Worm (Caenorhabditis elegans) whole organism, L2 larva: ENCODE data around the gene sptl-3.

Source experiments
- C34F6.9 ChIP-seq: fragments of 150-350 bp; optimal IDR thresholded peaks from 2 replicates; lab custom pipeline; 2014; ENCODE audit warnings: missing biosample characterization, missing genetic modification characterization
- F13H6.1 ChIP-seq: sonication (generic microtip); optimal IDR thresholded peaks from 2 replicates; lab custom pipeline; 2016; ENCODE audit warnings: missing genetic modification characterization, missing compliant biosample characterization
- R02D3.7 ChIP-seq: fragments of 150-350 bp; optimal IDR thresholded peaks from 2 replicates; lab custom pipeline; 2014; ENCODE audit warnings: missing biosample characterization, missing genetic modification characterization
- ZK546.5 ChIP-seq: sonication (generic microtip); optimal IDR thresholded peaks from 2 replicates; lab custom pipeline; 2017; ENCODE audit warnings: missing biosample characterization, missing genetic modification characterization
- alr-1 ChIP-seq: fragments of 150-350 bp; optimal IDR thresholded peaks from 2 replicates; lab custom pipeline; 2014; ENCODE audit warnings: missing biosample characterization, missing genetic modification characterization
- aly-2 ChIP-seq: fragments of 150-350 bp; optimal IDR thresholded peaks from 2 replicates; lab custom pipeline; 2014; ENCODE audit warnings: missing biosample characterization, missing genetic modification characterization
- ama-1 ChIP-seq: fragments of 150-350 bp; optimal IDR thresholded peaks from 2 replicates; lab custom pipeline; 2018; ENCODE audit warnings: inconsistent platforms
- blmp-1 ChIP-seq: sonication (generic microtip); optimal IDR thresholded peaks from 2 replicates; lab custom pipeline; 2017; ENCODE audit warnings: missing genetic modification characterization, mild to moderate bottlenecking, missing compliant biosample characterization, antibody characterized with exemption, moderate library complexity; ENCODE audit not compliant: insufficient read depth
- ceh-16 ChIP-seq: fragments of 150-350 bp; optimal IDR thresholded peaks from 2 replicates; lab custom pipeline; 2014; ENCODE audit warnings: missing biosample characterization, missing genetic modification characterization
- ceh-82 ChIP-seq: fragments of 150-350 bp; optimal IDR thresholded peaks from 2 replicates; lab custom pipeline; 2014; ENCODE audit warnings: missing biosample characterization, missing genetic modification characterization
- crh-2 ChIP-seq: sonication (generic microtip); optimal IDR thresholded peaks from 2 replicates; lab custom pipeline; 2017; ENCODE audit warnings: missing biosample characterization, missing genetic modification characterization
- dmd-4 ChIP-seq: sonication (generic microtip); optimal IDR thresholded peaks from 2 replicates; lab custom pipeline; 2017; ENCODE audit warnings: missing biosample characterization, missing genetic modification characterization
- egl-27 ChIP-seq: sonication (generic microtip); optimal IDR thresholded peaks from 3 replicates; lab custom pipeline; 2017; ENCODE audit warnings: missing biosample characterization, missing genetic modification reagents, missing genetic modification characterization
- fos-1 ChIP-seq: fragments of 150-350 bp; optimal IDR thresholded peaks from 2 replicates; lab custom pipeline; 2014; ENCODE audit warnings: missing biosample characterization, missing genetic modification characterization
- gmeb-1 ChIP-seq: fragments of 150-350 bp; optimal IDR thresholded peaks from 2 replicates; lab custom pipeline; 2014; ENCODE audit warnings: missing biosample characterization, missing genetic modification characterization
- lin-13 ChIP-seq: fragments of 150-350 bp; optimal IDR thresholded peaks from 2 replicates; lab custom pipeline; 2014; ENCODE audit warnings: missing biosample characterization, missing genetic modification reagents, missing genetic modification characterization
- lin-39 ChIP-seq: fragments of 150-350 bp; optimal IDR thresholded peaks from 2 replicates; lab custom pipeline; 2014; ENCODE audit warnings: missing biosample characterization, missing genetic modification reagents, missing genetic modification characterization
- lsy-2 ChIP-seq, 2 experiments: fragments of 150-350 bp in 1 of 2; sonication (generic microtip) in 1 of 2; optimal IDR thresholded peaks; 2 replicates each; lab custom pipeline; 2014 to 2017; ENCODE audit warnings: missing biosample characterization in 2 of 2, missing genetic modification characterization in 2 of 2
- mdl-1 ChIP-seq, 2 experiments: fragments of 150-350 bp in 1 of 2; sonication (generic microtip) in 1 of 2; optimal IDR thresholded peaks; 2 replicates each; lab custom pipeline; 2017; ENCODE audit warnings: missing biosample characterization in 2 of 2, missing genetic modification characterization in 2 of 2
- nhr-11 ChIP-seq: fragments of 150-350 bp; optimal IDR thresholded peaks from 2 replicates; lab custom pipeline; 2014; ENCODE audit warnings: missing biosample characterization, missing genetic modification characterization
- nhr-12 ChIP-seq: fragments of 150-350 bp; optimal IDR thresholded peaks from 2 replicates; lab custom pipeline; 2014; ENCODE audit warnings: missing biosample characterization, missing genetic modification characterization
- nhr-129 ChIP-seq: fragments of 150-350 bp; optimal IDR thresholded peaks from 2 replicates; lab custom pipeline; 2014; ENCODE audit warnings: missing biosample characterization, missing genetic modification characterization
- nhr-21 ChIP-seq: fragments of 150-350 bp; optimal IDR thresholded peaks from 2 replicates; lab custom pipeline; 2014; ENCODE audit warnings: missing biosample characterization, missing genetic modification characterization
- nhr-23 ChIP-seq: fragments of 150-350 bp; optimal IDR thresholded peaks from 2 replicates; lab custom pipeline; 2014; ENCODE audit warnings: missing biosample characterization, missing genetic modification reagents, missing genetic modification characterization
- nhr-237 ChIP-seq: fragments of 150-350 bp; optimal IDR thresholded peaks from 2 replicates; lab custom pipeline; 2014; ENCODE audit warnings: missing biosample characterization, missing genetic modification characterization
- nhr-25 ChIP-seq: fragments of 150-350 bp; sonication (generic microtip); optimal IDR thresholded peaks from 3 replicates; lab custom pipeline; 2014; ENCODE audit warnings: missing biosample characterization, missing genetic modification characterization
- nhr-6 ChIP-seq: fragments of 150-350 bp; optimal IDR thresholded peaks from 2 replicates; lab custom pipeline; 2014; ENCODE audit warnings: missing biosample characterization, missing genetic modification characterization
- sem-4 ChIP-seq: fragments of 150-350 bp; optimal IDR thresholded peaks from 2 replicates; lab custom pipeline; 2014; ENCODE audit warnings: missing biosample characterization, missing genetic modification reagents, missing genetic modification characterization
- skn-1 ChIP-seq: sonication (generic microtip); optimal IDR thresholded peaks from 2 replicates; lab custom pipeline; 2017; ENCODE audit warnings: missing biosample characterization, missing genetic modification characterization
- sma-3 ChIP-seq: sonication (generic microtip); optimal IDR thresholded peaks from 2 replicates; lab custom pipeline; 2016; ENCODE audit warnings: missing genetic modification reagents, missing genetic modification characterization, missing compliant biosample characterization
- sma-9 ChIP-seq, 2 experiments: fragments of 150-350 bp in 1 of 2; sonication (generic microtip) in 1 of 2; optimal IDR thresholded peaks; 2 replicates each; lab custom pipeline; 2014 to 2016; ENCODE audit warnings: missing genetic modification characterization in 2 of 2, mild to moderate bottlenecking in 1 of 2, missing biosample characterization in 1 of 2, missing compliant biosample characterization in 1 of 2, missing genetic modification reagents in 1 of 2, moderate library complexity in 1 of 2
- unc-39 ChIP-seq: fragments of 150-350 bp; optimal IDR thresholded peaks from 2 replicates; lab custom pipeline; 2014; ENCODE audit warnings: missing biosample characterization, missing genetic modification characterization
- unc-55 ChIP-seq: fragments of 150-350 bp; sonication (generic microtip); optimal IDR thresholded peaks from 3 replicates; lab custom pipeline; 2014; ENCODE audit warnings: missing biosample characterization, missing genetic modification reagents, missing genetic modification characterization
- unc-62 ChIP-seq: fragments of 150-350 bp; optimal IDR thresholded peaks from 2 replicates; lab custom pipeline; 2014; ENCODE audit warnings: missing biosample characterization, missing genetic modification reagents, missing genetic modification characterization
- zag-1 ChIP-seq: fragments of 150-350 bp; optimal IDR thresholded peaks from 2 replicates; lab custom pipeline; 2014; ENCODE audit warnings: missing biosample characterization, missing genetic modification characterization
- ztf-11 ChIP-seq: sonication (generic microtip); optimal IDR thresholded peaks from 2 replicates; lab custom pipeline; 2017; ENCODE audit warnings: missing biosample characterization, missing genetic modification characterization
- ztf-4 ChIP-seq: fragments of 150-350 bp; optimal IDR thresholded peaks from 2 replicates; lab custom pipeline; 2014; ENCODE audit warnings: missing biosample characterization, missing genetic modification characterization

Gene sptl-3

ce11 chrV:13892457-13893375 is at the start of gene sptl-3:
sptl-3 (plus strand) TSS chrV:13893325.
- TF ChIP-seq alr-1 (tag; lab: Kevin White, UChicago) (no peak), unc-55 (GFP tag; lab: Kevin White, UChicago) (no peak), sma-3 (peak; percentile 58), ztf-11 (tag; lab: Kevin White, UChicago) (no peak), lin-39 (tag; lab: Kevin White, UChicago) (no peak), sma-9 (GFP tag; optimal IDR thresholded peaks at IDR 0.05; lab: Kevin White, UChicago) (peak; percentile 71), sma-9 (tag; optimal IDR thresholded peaks at IDR 0.05; lab: Kevin White, UChicago) (no peak), nhr-25 (tag; lab: Kevin White, UChicago) (peak; percentile 53), ZK546.5 (tag; lab: Kevin White, UChicago) (no peak), R02D3.7 (tag; lab: Kevin White, UChicago) (no peak), F13H6.1 (tag; lab: Kevin White, UChicago) (peak; percentile 49), sem-4 (tag; lab: Kevin White, UChicago) (no peak), C34F6.9 (tag; lab: Kevin White, UChicago) (peak; percentile 21), nhr-11 (tag; lab: Kevin White, UChicago) (no peak), nhr-6 (tag; lab: Kevin White, UChicago) (no peak), aly-2 (tag; lab: Kevin White, UChicago) (no peak), unc-39 (tag; lab: Kevin White, UChicago) (no peak), crh-2 (tag; lab: Kevin White, UChicago) (peak; percentile 74), nhr-129 (tag; lab: Kevin White, UChicago) (peak; percentile 53), mdl-1 (tag; optimal IDR thresholded peaks at IDR 0.05; lab: Kevin White, UChicago) (peak in 1 of 2 experiments; percentile 5), nhr-21 (tag; lab: Kevin White, UChicago) (peak; percentile 73), lsy-2 (tag; optimal IDR thresholded peaks at IDR 0.05; lab: Kevin White, UChicago) (peak in 1 of 2 experiments; percentile 1), blmp-1 (tag; lab: Kevin White, UChicago) (peak; percentile 58), fos-1 (tag; lab: Kevin White, UChicago) (peak; percentile 60), ztf-4 (tag; lab: Kevin White, UChicago) (peak; percentile 13), egl-27 (tag; lab: Kevin White, UChicago) (no peak), ama-1 (no peak)

- TF ChIP-seq unc-62 = no peak
- no peak for TF ChIP-seq fos-1 (tag; lab: Kevin White, UChicago)
- TF ChIP-seq nhr-129 (tag; lab: Kevin White, UChicago) = no peak
- TF ChIP-seq nhr-23 (tag; lab: Kevin White, UChicago) = no peak
- no peak for TF ChIP-seq lsy-2 (tag; optimal IDR thresholded peaks at IDR 0.05; lab: Kevin White, UChicago)
- TF ChIP-seq nhr-12 (tag; lab: Kevin White, UChicago) = no peak
- TF ChIP-seq ceh-82 (tag; lab: Kevin White, UChicago) = no peak
- no peak for TF ChIP-seq ceh-16 (tag; lab: Kevin White, UChicago)
These were observed 48.0 kb upstream of the sptl-3 start, which contains the start of gene srx-131 for ce11 chrV:13845136-13845535. srx-131 (plus strand) TSS chrV:13845436.

ce11 chrV:13848379-13848778 is 44.7 kb upstream of the sptl-3 start, which contains the start of gene srx-133:
srx-133 (plus strand) TSS chrV:13848679.
- TF ChIP-seq C34F6.9 (tag; lab: Kevin White, UChicago) (no peak), sma-9 (GFP tag; optimal IDR thresholded peaks at IDR 0.05; lab: Kevin White, UChicago) (no peak), sma-9 (tag; optimal IDR thresholded peaks at IDR 0.05; lab: Kevin White, UChicago) (no peak), dmd-4 (no peak), blmp-1 (tag; lab: Kevin White, UChicago) (no peak), unc-62 (no peak), zag-1 (no peak), nhr-237 (tag; lab: Kevin White, UChicago) (no peak), lin-13 (GFP tag; lab: Kevin White, UChicago) (no peak), ceh-16 (tag; lab: Kevin White, UChicago) (no peak), nhr-11 (tag; lab: Kevin White, UChicago) (no peak), skn-1 (tag; lab: Kevin White, UChicago) (no peak), gmeb-1 (tag; lab: Kevin White, UChicago) (no peak), lin-39 (tag; lab: Kevin White, UChicago) (no peak), nhr-21 (tag; lab: Kevin White, UChicago) (no peak), fos-1 (tag; lab: Kevin White, UChicago) (no peak)
